Worm (Caenorhabditis elegans) whole organism, dauer: ENCODE measurements around the gene C33F10.1.

Experiments
- unc-62 ChIP-seq: sonication (generic microtip); optimal IDR thresholded peaks from 2 replicates; lab custom pipeline; 2017; ENCODE audit warnings: missing biosample characterization, missing genetic modification reagents, missing genetic modification characterization

C33F10.1 gene

DNA sequence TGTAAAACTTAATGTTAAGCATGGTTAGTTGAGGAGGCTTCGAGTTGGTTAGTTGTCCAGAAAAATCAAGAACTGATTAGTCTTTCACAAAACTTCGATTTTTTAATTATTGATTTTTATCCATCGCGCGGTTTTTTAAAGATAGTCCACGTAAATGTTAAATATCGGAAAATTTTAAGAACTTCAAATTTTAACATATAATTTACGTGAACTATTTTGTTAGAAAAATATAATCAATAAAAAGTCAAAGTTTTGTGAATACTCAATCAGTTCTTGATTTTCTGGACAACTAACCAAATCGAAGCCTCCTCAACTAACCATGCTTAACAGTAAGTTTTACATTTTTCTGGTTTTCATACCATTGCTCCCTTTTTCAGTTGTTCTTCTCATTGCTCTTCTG lies at the start of gene C33F10.1, which contains the start of gene C33F10.11:
C33F10.1 (plus strand) TSS at position 263 of the 400 bp plus-strand sequence.
C33F10.11 (minus strand) TSS at position 101 of the 400 bp plus-strand sequence.
- no peak for TF ChIP-seq unc-62 (GFP tag; lab: Kevin White, UChicago)

DNA sequence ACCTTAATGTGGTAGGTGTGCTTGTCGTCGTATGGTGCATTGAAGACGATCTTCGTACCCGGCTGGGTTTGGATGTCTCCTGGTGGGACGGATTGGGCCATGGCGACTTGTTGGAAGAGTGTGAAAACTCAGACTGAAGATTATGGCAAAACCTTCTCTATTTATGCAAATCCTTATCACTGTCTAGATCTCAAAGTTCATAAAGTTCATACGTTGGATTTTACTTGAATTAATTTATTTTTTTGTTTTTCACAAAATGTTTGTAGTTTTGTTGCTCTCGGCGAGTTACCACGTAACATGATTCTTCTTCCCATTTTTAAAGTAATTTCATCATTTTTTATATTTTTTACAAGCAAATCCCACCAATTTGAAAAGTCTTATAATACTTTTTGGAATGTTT lies 48.6 kb upstream of the C33F10.1 start, which contains the start of gene msp-3:
msp-3 (minus strand) TSS at position 101 of the 400 bp plus-strand sequence.
- TF ChIP-seq unc-62 (GFP tag; lab: Kevin White, UChicago) = no peak

DNA sequence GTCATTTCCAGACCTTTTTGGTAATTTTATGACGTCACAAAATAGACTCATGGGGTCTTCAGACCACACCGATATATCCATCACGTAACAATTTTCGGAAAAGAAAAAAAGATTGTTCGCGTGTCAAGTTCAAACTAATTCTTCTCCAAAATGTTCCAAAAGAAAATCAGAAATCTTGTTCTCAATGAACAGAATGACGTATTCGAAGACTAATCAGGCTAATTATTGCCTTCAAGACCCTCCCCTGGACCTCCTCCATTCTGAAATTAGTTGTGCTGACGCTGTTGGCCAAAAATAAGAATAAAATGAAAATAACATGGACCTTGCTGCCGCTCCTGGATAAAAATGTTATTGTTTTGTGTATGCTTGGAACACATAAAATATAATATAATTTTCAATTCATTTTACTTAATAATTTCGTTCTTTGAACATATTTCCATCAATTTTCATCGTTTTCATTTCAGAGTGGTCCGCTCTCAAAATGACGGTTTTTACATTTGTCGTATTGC lies 44.9 kb upstream of the C33F10.1 start, which contains the start of gene F26G1.15:
F26G1.15 (plus strand) TSS at position 459 of the 509 bp plus-strand sequence.
- TF ChIP-seq unc-62 (GFP tag; lab: Kevin White, UChicago) = no peak

DNA sequence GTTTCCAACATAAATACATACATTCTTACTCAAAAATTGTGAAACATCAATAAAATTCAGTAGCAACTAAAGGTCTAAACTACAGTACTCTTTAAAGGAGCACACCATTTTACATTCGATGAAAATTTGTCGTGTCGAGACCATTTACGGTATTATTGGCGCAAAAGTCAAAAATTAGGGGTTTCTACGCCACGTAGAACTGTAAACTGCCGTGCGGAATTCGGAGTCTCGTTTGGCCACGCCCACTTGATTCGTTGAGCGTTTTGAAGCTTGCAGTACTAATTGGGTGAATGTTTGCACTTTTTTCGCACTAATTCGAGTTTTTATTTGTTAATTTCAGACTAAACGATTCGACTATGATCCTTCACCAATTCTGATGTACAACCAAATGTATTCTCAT lies 44.1 kb upstream of the C33F10.1 start:
- TF ChIP-seq unc-62 (GFP tag; lab: Kevin White, UChicago) = no peak

DNA sequence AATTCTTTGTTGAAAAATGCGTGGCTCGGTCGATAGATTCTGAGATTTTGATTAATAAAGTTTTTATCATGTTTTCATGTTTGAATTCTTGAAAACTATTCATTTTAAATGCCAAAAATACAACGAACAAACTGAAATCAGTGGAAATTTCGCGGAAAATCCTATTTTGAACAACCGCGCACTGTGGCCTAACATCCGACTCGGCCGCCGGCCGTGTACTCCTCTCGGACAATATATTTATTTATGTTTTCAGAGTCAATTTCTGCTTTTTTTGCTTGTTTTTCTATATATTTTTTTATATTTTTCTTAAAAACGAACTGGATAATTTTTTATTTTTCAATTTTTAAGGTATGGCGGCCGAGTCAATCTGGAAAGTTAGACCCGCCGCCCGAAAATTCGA lies 43.6 kb upstream of the C33F10.1 start, which contains the start of gene F26G1.1:
F26G1.1 (plus strand) TSS at position 347 of the 400 bp plus-strand sequence.
- TF ChIP-seq unc-62 (GFP tag; lab: Kevin White, UChicago) = no peak

DNA sequence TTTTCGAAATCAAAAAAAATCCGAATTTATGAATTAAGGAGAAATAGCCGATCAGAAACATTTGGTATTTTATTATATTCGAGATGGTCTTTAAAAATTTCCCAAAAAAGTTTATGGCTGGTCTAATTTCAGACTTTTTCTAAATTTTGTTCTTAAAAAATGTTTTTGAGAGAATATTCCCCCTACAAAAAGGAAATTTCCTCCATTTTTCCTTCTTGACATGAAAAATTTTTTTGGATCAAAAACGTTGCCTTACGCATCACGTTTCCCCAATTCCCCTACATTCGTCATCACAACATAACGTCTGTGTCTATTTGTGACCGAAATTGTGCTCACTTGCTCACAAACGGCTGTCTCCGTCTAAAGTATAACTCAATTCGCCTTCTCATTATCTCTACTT lies 41.5 kb upstream of the C33F10.1 start:
- no peak for TF ChIP-seq unc-62 (GFP tag; lab: Kevin White, UChicago)

DNA sequence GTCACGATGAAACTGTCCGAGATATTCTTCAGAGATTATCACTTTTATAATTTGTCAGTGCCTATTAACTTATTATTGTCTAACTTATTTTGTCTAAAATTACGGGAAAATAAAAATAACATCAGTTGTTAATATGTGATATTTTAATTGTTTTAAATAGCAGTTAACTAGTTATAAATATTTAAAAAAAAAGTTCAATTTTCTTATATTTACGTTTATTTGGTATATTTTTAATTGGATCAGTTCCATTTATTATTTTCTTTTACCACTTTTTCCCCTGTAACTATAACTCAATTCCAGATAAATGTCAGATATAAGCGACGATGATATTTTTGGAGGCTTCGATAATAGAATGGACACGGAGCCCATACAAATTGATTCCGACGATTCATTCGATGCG lies 39.4 kb upstream of the C33F10.1 start, which contains the start of gene C33F10.4:
C33F10.4 (plus strand) TSS at position 301 of the 400 bp plus-strand sequence.
- TF ChIP-seq unc-62 (GFP tag; lab: Kevin White, UChicago) = no peak

DNA sequence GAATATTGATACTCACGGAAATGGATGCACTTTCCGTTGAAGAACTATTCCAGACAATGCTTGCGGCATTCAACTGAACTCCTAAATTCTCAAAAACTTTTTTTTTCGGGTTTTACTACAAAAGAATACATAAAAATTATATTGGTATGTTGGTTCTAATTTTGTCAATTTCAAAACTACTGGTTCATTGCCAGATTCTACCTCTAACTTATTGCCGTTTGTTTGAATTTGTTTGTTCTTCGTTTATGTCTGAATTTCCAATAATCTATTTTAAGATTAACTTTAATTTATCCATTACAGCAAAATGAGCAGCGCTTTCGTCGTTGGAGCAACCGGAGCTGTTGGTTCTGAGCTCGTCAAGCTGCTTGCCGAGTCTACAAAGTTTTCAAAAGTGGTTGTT lies 37.8 kb upstream of the C33F10.1 start, which contains the start of gene C33F10.14:
C33F10.14 (plus strand) TSS at position 301 of the 400 bp plus-strand sequence.
- TF ChIP-seq unc-62 (GFP tag; lab: Kevin White, UChicago) = no peak

DNA sequence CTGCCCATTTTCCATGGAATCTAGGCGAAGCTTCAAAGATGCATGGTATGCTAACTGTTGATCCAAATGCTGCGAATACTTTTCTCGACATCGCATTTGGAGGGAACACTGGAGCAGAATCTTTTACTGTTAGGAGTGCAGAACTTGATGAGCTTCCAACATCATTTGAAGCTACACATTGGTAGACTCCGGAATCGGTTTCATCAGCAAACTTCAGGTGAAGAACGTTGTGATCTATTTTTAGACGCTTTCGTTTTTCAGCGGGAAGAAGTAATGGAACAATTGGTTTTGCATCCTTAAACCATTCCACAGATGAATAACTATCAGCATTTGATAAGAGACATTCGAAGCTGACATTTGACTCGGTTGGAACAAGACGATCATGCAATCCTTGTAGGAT lies 34.3 kb upstream of the C33F10.1 start:
- no peak for TF ChIP-seq unc-62 (GFP tag; lab: Kevin White, UChicago)

DNA sequence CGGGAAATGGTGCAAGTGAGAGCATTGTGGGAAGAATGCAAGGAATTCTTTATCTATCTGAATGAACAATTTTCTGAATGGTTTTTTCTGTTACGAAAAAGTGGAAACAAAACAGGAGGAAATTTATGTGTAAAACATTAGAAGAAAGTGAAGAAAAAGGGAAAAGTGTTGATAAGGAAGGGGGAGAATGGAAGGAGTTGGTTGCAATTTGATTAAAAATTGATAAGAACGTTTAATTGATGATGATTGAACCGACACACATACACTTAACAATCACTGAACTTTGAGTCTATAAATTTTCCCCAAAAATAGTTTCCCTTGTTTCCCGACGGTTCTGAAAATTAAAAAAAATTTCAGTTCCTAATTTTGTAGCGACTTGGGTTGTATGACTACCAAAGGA lies 31.9 kb upstream of the C33F10.1 start:
- no peak for TF ChIP-seq unc-62 (GFP tag; lab: Kevin White, UChicago)

DNA sequence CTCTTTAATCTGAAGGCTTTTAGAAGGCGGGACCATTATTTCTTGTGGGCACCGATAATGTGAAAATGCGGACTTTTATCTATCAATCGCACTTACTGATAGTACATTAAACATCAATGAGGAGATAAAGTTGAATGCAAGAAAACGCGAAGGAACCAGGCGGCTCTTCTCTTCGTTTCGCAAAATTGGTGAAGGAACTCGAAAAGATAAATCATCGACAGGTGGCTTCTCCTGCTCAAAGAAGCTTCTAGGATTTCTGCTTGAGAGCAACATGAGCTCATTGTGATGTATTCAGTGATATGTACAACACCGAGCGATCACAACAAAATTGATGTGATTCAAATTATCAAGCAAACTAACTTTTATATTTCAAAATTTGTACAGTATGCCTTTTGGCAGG lies 29.0 kb upstream of the C33F10.1 start:
- no peak for TF ChIP-seq unc-62 (GFP tag; lab: Kevin White, UChicago)

DNA sequence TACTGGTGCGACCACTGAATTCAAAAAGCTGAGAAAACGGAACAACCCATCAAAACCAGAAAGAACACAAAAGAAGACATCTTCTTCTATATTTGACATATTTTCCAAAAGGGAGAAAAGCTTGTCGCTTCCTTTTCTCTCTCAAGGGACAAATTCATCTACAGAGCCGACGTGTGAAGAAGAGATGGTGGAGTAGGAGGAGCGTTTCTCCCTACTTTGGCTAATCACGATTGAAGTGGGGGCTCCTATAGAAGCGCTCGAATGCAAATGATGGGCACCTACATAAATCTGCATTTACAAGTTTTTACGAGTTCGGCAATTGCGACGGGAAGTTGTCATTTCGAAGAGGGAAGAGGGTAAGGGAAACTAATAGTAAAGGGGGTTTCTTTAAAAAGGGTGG lies 28.6 kb upstream of the C33F10.1 start:
- TF ChIP-seq unc-62 (GFP tag; lab: Kevin White, UChicago) = no peak

DNA sequence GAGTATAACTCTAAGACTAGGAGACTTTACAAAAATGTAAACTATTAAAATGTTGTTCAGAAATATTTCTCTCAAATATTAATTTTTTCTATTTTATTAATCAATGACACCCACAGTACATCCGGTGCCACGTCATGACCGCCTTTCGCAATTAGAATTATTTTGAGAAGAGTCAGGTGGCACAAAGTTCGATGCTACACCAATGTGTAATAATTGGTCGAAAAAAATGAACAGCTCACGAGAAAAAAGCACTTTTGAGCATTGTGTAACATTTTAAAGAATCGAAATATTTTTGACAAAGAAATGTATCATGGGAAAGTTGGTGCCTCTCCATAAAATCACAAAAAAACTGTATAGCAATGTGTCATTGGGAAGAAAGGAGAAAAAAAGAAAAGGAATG lies 28.1 kb upstream of the C33F10.1 start:
- no peak for TF ChIP-seq unc-62 (GFP tag; lab: Kevin White, UChicago)

DNA sequence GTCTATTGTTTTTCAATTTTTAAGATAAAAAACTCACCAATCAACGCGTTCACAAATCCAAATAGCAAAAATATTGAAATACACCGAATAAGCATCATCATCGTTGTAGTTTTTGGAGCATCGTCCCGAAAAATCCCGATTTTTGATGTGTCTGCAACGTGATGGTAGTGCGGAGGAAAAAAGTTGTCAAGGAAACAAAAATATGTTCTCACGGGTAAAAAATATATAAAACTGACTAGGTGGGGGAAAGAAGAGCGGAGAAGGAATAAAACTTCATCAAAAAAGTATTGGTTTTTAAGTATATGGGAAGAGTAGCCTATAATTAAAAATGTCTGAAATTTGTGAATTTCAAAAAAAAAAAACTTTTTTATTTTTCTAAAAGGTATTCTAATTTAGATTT lies 22.8 kb upstream of the C33F10.1 start, which contains the start of gene rig-6:
rig-6 (minus strand) TSS at position 101 of the 400 bp plus-strand sequence.
- TF ChIP-seq unc-62 (GFP tag; lab: Kevin White, UChicago) = no peak

DNA sequence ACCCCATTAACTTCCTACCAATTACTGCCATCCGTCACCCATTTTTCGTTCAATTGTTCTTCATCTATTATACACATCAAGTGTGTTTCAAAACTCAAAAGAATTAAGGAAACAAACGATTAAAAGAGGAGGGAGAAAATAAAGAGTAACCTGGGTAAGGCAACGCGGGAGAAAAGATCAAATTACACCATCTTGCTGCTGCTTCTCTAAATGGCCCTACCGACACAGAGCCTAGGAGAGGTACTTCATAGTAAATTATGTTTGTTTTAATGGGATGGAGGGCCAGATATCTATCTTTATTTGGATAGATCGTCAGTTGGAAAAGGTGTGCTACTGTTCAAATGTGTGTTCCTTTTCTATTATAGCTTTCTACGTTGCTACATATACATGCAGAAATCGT lies 19.5 kb upstream of the C33F10.1 start:
- TF ChIP-seq unc-62 (GFP tag; lab: Kevin White, UChicago) = no peak

DNA sequence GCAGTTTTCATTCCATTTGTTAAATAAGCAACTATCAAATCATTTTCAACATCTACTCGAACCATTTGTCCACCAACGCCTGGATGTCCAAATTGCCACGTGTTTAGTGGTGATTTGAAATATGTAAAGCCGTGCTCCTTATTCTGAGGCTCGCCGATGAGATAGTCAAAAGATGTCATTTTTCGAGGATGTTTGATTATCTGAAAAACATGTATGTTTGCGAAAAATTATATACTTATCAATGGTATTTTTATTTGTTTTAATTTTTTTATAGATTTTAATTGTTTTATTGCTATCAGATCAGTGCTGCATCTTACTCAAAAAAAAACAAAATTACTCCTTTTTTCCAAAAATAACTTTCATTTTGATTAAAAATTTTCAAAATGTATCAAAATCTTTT lies 16.0 kb upstream of the C33F10.1 start:
- no peak for TF ChIP-seq unc-62 (GFP tag; lab: Kevin White, UChicago)

DNA sequence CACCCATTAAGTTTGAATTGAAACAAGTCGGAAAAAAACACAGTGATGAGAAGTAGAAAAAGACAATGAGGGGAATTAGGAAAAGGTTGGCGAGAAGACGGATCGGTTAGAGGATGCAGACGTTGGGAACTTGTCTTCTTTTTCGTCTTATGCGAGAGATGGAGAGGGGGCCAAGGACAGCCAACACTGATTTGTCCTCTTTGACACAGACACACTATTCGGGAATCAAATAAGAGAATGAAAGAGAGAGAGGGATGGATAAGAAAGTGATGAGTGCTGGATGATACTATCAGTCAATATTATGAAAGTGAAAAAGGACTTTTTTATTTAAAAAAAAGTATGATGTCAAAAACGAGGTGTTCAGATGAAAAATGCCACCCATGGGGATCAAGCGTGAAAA lies 13.1 kb upstream of the C33F10.1 start, which contains the start of gene lact-5:
lact-5 (minus strand) TSS at position 1 of the 400 bp plus-strand sequence.
- no peak for TF ChIP-seq unc-62 (GFP tag; lab: Kevin White, UChicago)
